Worm (Caenorhabditis elegans) whole organism, L4 larva: ENCODE measurements around the gene fut-1.

Source experiments
- F37D6.2 ChIP-seq: sonication (generic microtip); optimal IDR thresholded peaks from 2 replicates; lab custom pipeline; 2016; ENCODE audit warnings: mild to moderate bottlenecking, missing genetic modification characterization, missing compliant biosample characterization
- T26A8.4 ChIP-seq: fragments of 200-800 bp; sonication (Bioruptor generic); IDR thresholded peaks from 2 replicates; pipeline ENCODE4 v1.3.6; 2022; ENCODE audit warnings: missing genetic modification characterization, missing compliant biosample characterization
- Y105C5A.15 ChIP-seq: fragments of 200-800 bp; sonication (Bioruptor generic); IDR thresholded peaks from 2 replicates; pipeline ENCODE4 v1.3.6; 2022; ENCODE audit warnings: missing genetic modification characterization, missing compliant biosample characterization
- Y75B8A.6 ChIP-seq: fragments of 200-800 bp; sonication (Bioruptor generic); IDR thresholded peaks from 2 replicates; pipeline ENCODE4 v1.3.6; 2022; ENCODE audit warnings: missing genetic modification reagents, missing genetic modification characterization, missing compliant biosample characterization
- ZK337.2 ChIP-seq: fragments of 200-800 bp; sonication (Bioruptor generic); IDR thresholded peaks from 2 replicates; pipeline ENCODE4 v1.3.6; 2022; ENCODE audit warnings: missing genetic modification reagents, missing genetic modification characterization, missing compliant biosample characterization
- ZK546.5 ChIP-seq, 2 experiments: sonication (generic microtip); optimal IDR thresholded peaks; 2 replicates each; lab custom pipeline; 2017; ENCODE audit warnings: missing biosample characterization in 2 of 2, missing genetic modification characterization in 2 of 2
- aly-2 ChIP-seq: sonication (generic microtip); optimal IDR thresholded peaks from 2 replicates; lab custom pipeline; 2018; ENCODE audit warnings: missing biosample characterization, missing genetic modification characterization
- ceh-28 ChIP-seq: fragments of 150-350 bp; optimal IDR thresholded peaks from 2 replicates; lab custom pipeline; 2014; ENCODE audit warnings: missing biosample characterization, missing genetic modification reagents, missing genetic modification characterization
- ctbp-1 ChIP-seq: fragments of 200-800 bp; sonication (Bioruptor generic); IDR thresholded peaks from 2 replicates; pipeline ENCODE4 v1.3.6; 2022; ENCODE audit warnings: missing genetic modification reagents, missing genetic modification characterization, missing compliant biosample characterization
- daf-16 ChIP-seq, 3 experiments: sonication (generic microtip); optimal IDR thresholded peaks; 2 replicates each; lab custom pipeline; 2016 to 2017; ENCODE audit warnings: missing genetic modification characterization in 3 of 3, missing genetic modification reagents in 3 of 3, mild to moderate bottlenecking in 2 of 3, missing compliant biosample characterization in 2 of 3, missing biosample characterization in 1 of 3, moderate library complexity in 1 of 3
- daf-19 ChIP-seq: fragments of 200-800 bp; sonication (Bioruptor generic); conservative IDR thresholded peaks from 2 replicates; pipeline ENCODE4 v1.3.6; 2022; ENCODE audit warnings: missing genetic modification characterization, missing compliant biosample characterization
- dmd-8 ChIP-seq: fragments of 200-800 bp; sonication (Bioruptor generic); IDR thresholded peaks from 2 replicates; pipeline ENCODE4 v1.3.6; 2022; ENCODE audit warnings: missing genetic modification characterization, missing compliant biosample characterization
- dpl-1 ChIP-seq: fragments of 150-350 bp; optimal IDR thresholded peaks from 2 replicates; lab custom pipeline; 2014; ENCODE audit warnings: missing biosample characterization, missing genetic modification reagents, missing genetic modification characterization
- egl-43 ChIP-seq: fragments of 200-800 bp; sonication (Bioruptor generic); IDR thresholded peaks from 2 replicates; pipeline ENCODE4 v1.3.6; 2022; ENCODE audit warnings: missing genetic modification reagents, missing genetic modification characterization, missing compliant biosample characterization
- fkh-10 ChIP-seq: fragments of 150-350 bp; optimal IDR thresholded peaks from 2 replicates; lab custom pipeline; 2014; ENCODE audit warnings: missing biosample characterization, missing genetic modification reagents, missing genetic modification characterization
- gei-8 ChIP-seq: fragments of 200-800 bp; sonication (Bioruptor generic); optimal IDR thresholded peaks from 2 replicates; lab custom pipeline; 2018; ENCODE audit warnings: mild to moderate bottlenecking, missing genetic modification characterization, missing compliant biosample characterization
- hif-1 ChIP-seq, 2 experiments: sonication (generic microtip); optimal IDR thresholded peaks; 2 replicates each; lab custom pipeline; 2016 to 2017; ENCODE audit warnings: missing compliant biosample characterization in 2 of 2, missing genetic modification characterization in 2 of 2, missing genetic modification reagents in 2 of 2, missing genotype in 2 of 2, mild to moderate bottlenecking in 1 of 2
- hlh-30 ChIP-seq: sonication (generic microtip); optimal IDR thresholded peaks from 2 replicates; lab custom pipeline; 2017; ENCODE audit warnings: antibody characterized with exemption, mild to moderate bottlenecking, missing genetic modification characterization, missing compliant biosample characterization; ENCODE audit not compliant: insufficient read depth
- hmg-1.1 ChIP-seq: fragments of 200-800 bp; sonication (Bioruptor generic); IDR thresholded peaks from 2 replicates; pipeline ENCODE4 v1.3.6; 2022; ENCODE audit warnings: missing genetic modification reagents, missing genetic modification characterization, missing compliant biosample characterization
- jun-1 ChIP-seq: fragments of 150-350 bp; optimal IDR thresholded peaks from 2 replicates; lab custom pipeline; 2014; ENCODE audit warnings: missing biosample characterization, missing genetic modification reagents, missing genetic modification characterization
- lin-1 ChIP-seq: fragments of 200-800 bp; sonication (Bioruptor generic); IDR thresholded peaks from 2 replicates; pipeline ENCODE4 v1.3.6; 2022; ENCODE audit warnings: missing genetic modification reagents, missing genetic modification characterization, missing compliant biosample characterization
- lin-15B ChIP-seq: fragments of 150-350 bp; sonication (generic microtip); optimal IDR thresholded peaks from 3 replicates; lab custom pipeline; 2014; ENCODE audit warnings: missing biosample characterization, missing genetic modification characterization
- lsy-2 ChIP-seq, 2 experiments: fragments of 150-350 bp in 1 of 2; sonication (generic microtip) in 1 of 2; optimal IDR thresholded peaks; 2 replicates each; lab custom pipeline; 2014 to 2017; ENCODE audit warnings: missing biosample characterization in 2 of 2, missing genetic modification characterization in 2 of 2
- madf-9 ChIP-seq: fragments of 200-800 bp; sonication (Bioruptor generic); conservative IDR thresholded peaks from 2 replicates; pipeline ENCODE4 v1.3.6; 2022; ENCODE audit warnings: missing genetic modification reagents, missing genetic modification characterization, missing compliant biosample characterization
- mdl-1 ChIP-seq, 2 experiments: fragments of 150-350 bp in 1 of 2; sonication (generic microtip) in 1 of 2; optimal IDR thresholded peaks; 2 replicates each; lab custom pipeline; 2014 to 2017; ENCODE audit warnings: missing biosample characterization in 2 of 2, missing genetic modification characterization in 2 of 2
- mdt-29 ChIP-seq: fragments of 200-800 bp; sonication (Bioruptor generic); IDR thresholded peaks from 2 replicates; pipeline ENCODE4 v1.3.6; 2022; ENCODE audit warnings: missing genetic modification reagents, missing genetic modification characterization, missing compliant biosample characterization
- mep-1 ChIP-seq: fragments of 150-350 bp; sonication (generic microtip); optimal IDR thresholded peaks from 3 replicates; lab custom pipeline; 2014; ENCODE audit warnings: missing biosample characterization, missing genetic modification characterization
- mes-2 ChIP-seq: sonication (generic microtip); optimal IDR thresholded peaks from 2 replicates; lab custom pipeline; 2016; ENCODE audit warnings: missing genotype, mild to moderate bottlenecking, missing genetic modification characterization, missing compliant biosample characterization; ENCODE audit not compliant: poor library complexity, severe bottlenecking
- mxl-3 ChIP-seq: fragments of 200-800 bp; sonication (Bioruptor generic); optimal IDR thresholded peaks from 2 replicates; lab custom pipeline; 2018; ENCODE audit warnings: mild to moderate bottlenecking, missing genetic modification characterization, missing compliant biosample characterization
- nhr-102 ChIP-seq: sonication (generic microtip); optimal IDR thresholded peaks from 2 replicates; lab custom pipeline; 2016; ENCODE audit warnings: mild to moderate bottlenecking, missing genetic modification characterization, moderate library complexity, missing compliant biosample characterization
- rbr-2 ChIP-seq: sonication (generic microtip); optimal IDR thresholded peaks from 2 replicates; lab custom pipeline; 2016; ENCODE audit warnings: missing genotype, missing genetic modification characterization, missing compliant biosample characterization
- sdz-12 ChIP-seq: fragments of 200-800 bp; sonication (Bioruptor generic); optimal IDR thresholded peaks from 2 replicates; lab custom pipeline; 2018; ENCODE audit warnings: mild to moderate bottlenecking, missing genetic modification characterization, missing compliant biosample characterization
- spr-1 ChIP-seq: sonication (generic microtip); optimal IDR thresholded peaks from 2 replicates; lab custom pipeline; 2016; ENCODE audit warnings: mild to moderate bottlenecking, missing genetic modification characterization, missing compliant biosample characterization
- tra-1 ChIP-seq: fragments of 200-800 bp; sonication (Bioruptor generic); IDR thresholded peaks from 2 replicates; pipeline ENCODE4 v1.3.6; 2022; ENCODE audit warnings: missing genetic modification reagents, missing genetic modification characterization, missing compliant biosample characterization
- unc-62 ChIP-seq, 3 experiments: fragments of 150-350 bp in 1 of 3; sonication (generic microtip); optimal IDR thresholded peaks in 2 of 3; peaks in 1 of 3; 1 replicate in 1 of 3; 2 replicates in 2 of 3; lab custom pipeline; 2014 to 2017; ENCODE audit warnings: missing biosample characterization in 3 of 3, missing genetic modification characterization in 3 of 3, missing genetic modification reagents in 3 of 3, missing genotype in 1 of 3
- vab-7 ChIP-seq: fragments of 200-800 bp; sonication (Bioruptor generic); IDR thresholded peaks from 2 replicates; pipeline ENCODE4 v1.3.6; 2022; ENCODE audit warnings: missing genetic modification reagents, missing genetic modification characterization, missing compliant biosample characterization
- zfp-2 ChIP-seq: sonication (generic microtip); optimal IDR thresholded peaks from 2 replicates; lab custom pipeline; 2016; ENCODE audit warnings: mild to moderate bottlenecking, missing genetic modification characterization, missing compliant biosample characterization
- zfp-3 ChIP-seq: fragments of 200-800 bp; sonication (Bioruptor generic); conservative IDR thresholded peaks from 2 replicates; pipeline ENCODE4 v1.3.6; 2022; ENCODE audit warnings: missing genetic modification reagents, missing genetic modification characterization, missing compliant biosample characterization
- zip-11 ChIP-seq: fragments of 200-800 bp; sonication (Bioruptor generic); IDR thresholded peaks from 2 replicates; pipeline ENCODE4 v1.3.6; 2022; ENCODE audit warnings: missing genetic modification characterization, missing compliant biosample characterization

The fut-1 gene

DNA sequence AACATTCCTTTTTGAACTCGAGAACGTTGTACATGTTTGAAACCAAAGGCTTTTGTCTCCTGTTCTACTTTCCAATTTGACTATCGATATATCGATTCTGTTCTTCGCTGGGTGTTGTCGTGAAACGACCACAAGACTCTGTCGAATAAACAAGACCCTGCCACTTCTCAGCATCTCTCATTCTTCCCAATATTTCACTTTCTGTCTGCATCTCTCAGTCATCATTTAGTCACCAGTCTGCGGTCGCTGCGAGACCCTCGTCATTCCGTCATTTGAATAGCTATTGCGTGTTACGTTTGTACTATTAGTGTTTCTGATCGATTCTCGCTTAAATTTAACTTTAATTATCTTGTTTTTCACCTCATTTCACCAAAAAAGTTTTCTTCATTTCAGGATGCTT lies 28.0 kb upstream of the fut-1 start (continued):
- TF ChIP-seq dmd-8 (GFP tag; lab: Robert Waterston, UW), result no peak
- peak; percentile 71 for TF ChIP-seq spr-1 (tag; lab: Kevin White, UChicago)
- no peak for TF ChIP-seq sdz-12
- TF ChIP-seq unc-62 (GFP tag; optimal IDR thresholded peaks at IDR 0.05 in 1 of 2; lab: Kevin White, UChicago), result peak in 1 of 2 experiments; percentile 100
- no peak for TF ChIP-seq unc-62 (tag; optimal IDR thresholded peaks at IDR 0.05; lab: Kevin White, UChicago)
- TF ChIP-seq ZK337.2 (GFP tag; lab: Robert Waterston, UW), result no peak
- peak; percentile 64 to 73 for TF ChIP-seq daf-16 (GFP tag; optimal IDR thresholded peaks at IDR 0.05; lab: Kevin White, UChicago)
- TF ChIP-seq daf-16 (tag; optimal IDR thresholded peaks at IDR 0.05; lab: Kevin White, UChicago), result peak; percentile 99
- TF ChIP-seq T26A8.4 (GFP tag; lab: Robert Waterston, UW), result peak; percentile 91
- TF ChIP-seq Y75B8A.6 (GFP tag; lab: Robert Waterston, UW), result no peak
- TF ChIP-seq mxl-3, result peak; percentile 73
- no peak for TF ChIP-seq aly-2 (tag; lab: Kevin White, UChicago)
- TF ChIP-seq ZK546.5 (tag; optimal IDR thresholded peaks at IDR 0.05; lab: Kevin White, UChicago), result peak in 1 of 2 experiments; percentile 22
- peak; percentile 79 for TF ChIP-seq daf-19 (GFP tag; lab: Robert Waterston, UW)
- 0 out of 2 replicates have a peak, but pooled peaks have one; percentile 63 for TF ChIP-seq lin-1 (GFP tag; lab: Robert Waterston, UW)
- TF ChIP-seq mdt-29, result peak; percentile 92
- TF ChIP-seq nhr-102, result peak; percentile 75
- TF ChIP-seq tra-1 (GFP tag; lab: Robert Waterston, UW), result peak; percentile 88
- peak; percentile 50; the same call in 1 of the 2 replicates for TF ChIP-seq madf-9
- TF ChIP-seq mdl-1 (tag; optimal IDR thresholded peaks at IDR 0.05; lab: Kevin White, UChicago), result peak in 1 of 2 experiments; percentile 83

DNA sequence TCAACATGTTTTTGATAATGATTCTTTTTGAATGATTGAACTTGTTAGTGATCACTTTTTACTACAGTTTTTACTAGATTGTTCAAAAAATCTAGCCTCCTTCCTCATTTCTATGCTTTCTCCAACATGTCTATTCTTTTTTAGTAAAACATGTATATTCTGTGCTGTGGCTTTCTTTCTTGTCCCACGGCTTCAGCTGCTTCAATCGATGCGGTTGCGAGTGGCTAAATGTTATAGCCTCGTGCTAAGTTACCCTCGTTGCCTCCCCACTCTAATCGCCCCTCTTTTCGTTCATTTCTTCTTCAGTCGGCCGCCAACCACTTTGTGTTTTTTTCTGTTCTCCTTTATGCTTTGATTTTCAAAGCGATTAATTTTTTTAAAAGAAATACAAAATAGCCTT lies 26.5 kb upstream of the fut-1 start:
- TF ChIP-seq hif-1 (tag; optimal IDR thresholded peaks at IDR 0.05; lab: Kevin White, UChicago), result peak in 1 of 2 experiments; percentile 9
- 0 out of 2 replicates have a peak, but pooled peaks have one; percentile 73 for TF ChIP-seq zfp-3 (GFP tag; lab: Robert Waterston, UW)
- no peak for TF ChIP-seq mep-1 (tag; lab: Kevin White, UChicago)
- peak in 1 of 2 experiments; percentile 72 for TF ChIP-seq unc-62 (GFP tag; optimal IDR thresholded peaks at IDR 0.05 in 1 of 2; lab: Kevin White, UChicago)
- TF ChIP-seq unc-62 (tag; optimal IDR thresholded peaks at IDR 0.05; lab: Kevin White, UChicago), result no peak
- no peak for TF ChIP-seq dpl-1
- TF ChIP-seq jun-1 (tag; lab: Kevin White, UChicago), result no peak
- peak; percentile 47 for TF ChIP-seq mes-2 (tag; lab: Kevin White, UChicago)
- TF ChIP-seq hlh-30 (tag; lab: Kevin White, UChicago), result peak; percentile 82
- peak; percentile 62 to 76 for TF ChIP-seq mdl-1 (tag; optimal IDR thresholded peaks at IDR 0.05; lab: Kevin White, UChicago)
- TF ChIP-seq F37D6.2 (tag; lab: Kevin White, UChicago), result no peak
- 0 out of 2 replicates have a peak, but pooled peaks have one; percentile 39 for TF ChIP-seq hmg-1.1 (GFP tag; lab: Robert Waterston, UW)
- 0 out of 2 replicates have a peak, but pooled peaks have one; percentile 9 for TF ChIP-seq vab-7 (GFP tag; lab: Robert Waterston, UW)
- TF ChIP-seq fkh-10 (GFP tag; lab: Kevin White, UChicago), result peak; percentile 17
- peak; percentile 38 for TF ChIP-seq ceh-28 (tag; lab: Kevin White, UChicago)
- no peak for TF ChIP-seq zfp-2
- TF ChIP-seq mxl-3, result peak; percentile 37
- TF ChIP-seq ctbp-1 (GFP tag; lab: Robert Waterston, UW), result 0 out of 2 replicates have a peak, but pooled peaks have one; percentile 14
- TF ChIP-seq ZK546.5 (tag; optimal IDR thresholded peaks at IDR 0.05; lab: Kevin White, UChicago), result no peak
- no peak for TF ChIP-seq zip-11 (GFP tag; lab: Robert Waterston, UW)
- no peak for TF ChIP-seq Y105C5A.15 (GFP tag; lab: Robert Waterston, UW)
- TF ChIP-seq T26A8.4 (GFP tag; lab: Robert Waterston, UW), result peak; percentile 61
- TF ChIP-seq egl-43 (GFP tag; lab: Robert Waterston, UW), result peak; percentile 60
- TF ChIP-seq lsy-2 (tag; optimal IDR thresholded peaks at IDR 0.05; lab: Kevin White, UChicago), result peak in 1 of 2 experiments; percentile 34
- TF ChIP-seq lin-15B, result no peak
- no peak for TF ChIP-seq gei-8 (GFP tag; lab: Kevin White, UChicago)
- peak; percentile 50 for TF ChIP-seq rbr-2 (tag; lab: Kevin White, UChicago)
